Worm (Caenorhabditis elegans) whole organism, early embryonic: Measurements from ENCODE around the gene ceh-74.

Source experiments
- B0310.2 ChIP-seq: sonication (generic microtip); optimal IDR thresholded peaks from 2 replicates; lab custom pipeline; 2016; ENCODE audit warnings: mild to moderate bottlenecking, missing genetic modification characterization, missing compliant biosample characterization
- F13C5.2 ChIP-seq: sonication (generic microtip); optimal IDR thresholded peaks from 2 replicates; lab custom pipeline; 2017; ENCODE audit warnings: mild to moderate bottlenecking, missing genetic modification characterization, inconsistent platforms, missing compliant biosample characterization
- aly-1 ChIP-seq: sonication (generic microtip); optimal IDR thresholded peaks from 2 replicates; lab custom pipeline; 2016; ENCODE audit warnings: missing genetic modification characterization, missing compliant biosample characterization
- ama-1 ChIP-seq: fragments of 150-350 bp; optimal IDR thresholded peaks from 2 replicates; lab custom pipeline; 2014
- ceh-13 ChIP-seq: fragments of 200-800 bp; sonication (Bioruptor generic); optimal IDR thresholded peaks from 2 replicates; lab custom pipeline; 2018; ENCODE audit warnings: mild to moderate bottlenecking, missing genetic modification characterization, missing compliant biosample characterization
- ceh-36 ChIP-seq: sonication (generic microtip); optimal IDR thresholded peaks from 2 replicates; lab custom pipeline; 2016; ENCODE audit warnings: missing genetic modification characterization, inconsistent platforms, missing compliant biosample characterization
- ets-7 ChIP-seq: sonication (generic microtip); optimal IDR thresholded peaks from 2 replicates; lab custom pipeline; 2016; ENCODE audit warnings: missing genotype, missing genetic modification characterization, missing compliant biosample characterization
- flt-1 ChIP-seq: fragments of 200-800 bp; sonication (Bioruptor generic); IDR thresholded peaks from 2 replicates; pipeline ENCODE4 v1.3.6; 2022; ENCODE audit warnings: missing genetic modification characterization, missing compliant biosample characterization
- hmbx-1 ChIP-seq: sonication (generic microtip); optimal IDR thresholded peaks from 2 replicates; lab custom pipeline; 2016; ENCODE audit warnings: mild to moderate bottlenecking, missing genetic modification characterization, missing compliant biosample characterization
- hmg-4 ChIP-seq: fragments of 200-800 bp; sonication (Bioruptor generic); optimal IDR thresholded peaks from 2 replicates; lab custom pipeline; 2018; ENCODE audit warnings: mild to moderate bottlenecking, missing genetic modification characterization, missing compliant biosample characterization
- hnd-1 ChIP-seq: sonication (generic microtip); optimal IDR thresholded peaks from 2 replicates; lab custom pipeline; 2016; ENCODE audit warnings: missing genetic modification characterization, missing compliant biosample characterization
- pes-1 ChIP-seq: fragments of 200-800 bp; sonication (Bioruptor generic); IDR thresholded peaks from 2 replicates; pipeline ENCODE4 v1.3.6; 2022; ENCODE audit warnings: missing genetic modification reagents, missing genetic modification characterization, missing compliant biosample characterization
- scrt-1 ChIP-seq: fragments of 200-800 bp; sonication (Bioruptor generic); IDR thresholded peaks from 2 replicates; pipeline ENCODE4 v1.3.6; 2022; ENCODE audit warnings: missing genetic modification characterization, missing compliant biosample characterization
- sea-1 ChIP-seq: fragments of 200-800 bp; sonication (Bioruptor generic); conservative IDR thresholded peaks from 2 replicates; pipeline ENCODE4 v1.3.6; 2022; ENCODE audit warnings: missing genetic modification characterization, missing compliant biosample characterization
- tbx-11 ChIP-seq: fragments of 200-800 bp; sonication (Bioruptor generic); IDR thresholded peaks from 2 replicates; pipeline ENCODE4 v1.3.6; 2022; ENCODE audit warnings: missing genetic modification characterization, missing compliant biosample characterization
- tbx-37 ChIP-seq: fragments of 200-800 bp; sonication (Bioruptor generic); conservative IDR thresholded peaks from 2 replicates; pipeline ENCODE4 v1.3.6; 2022; ENCODE audit warnings: missing genetic modification reagents, missing genetic modification characterization, missing compliant biosample characterization
- tra-4 ChIP-seq: sonication (generic microtip); optimal IDR thresholded peaks from 2 replicates; lab custom pipeline; 2017; ENCODE audit warnings: missing genetic modification characterization, missing compliant biosample characterization

Gene ceh-74

DNA sequence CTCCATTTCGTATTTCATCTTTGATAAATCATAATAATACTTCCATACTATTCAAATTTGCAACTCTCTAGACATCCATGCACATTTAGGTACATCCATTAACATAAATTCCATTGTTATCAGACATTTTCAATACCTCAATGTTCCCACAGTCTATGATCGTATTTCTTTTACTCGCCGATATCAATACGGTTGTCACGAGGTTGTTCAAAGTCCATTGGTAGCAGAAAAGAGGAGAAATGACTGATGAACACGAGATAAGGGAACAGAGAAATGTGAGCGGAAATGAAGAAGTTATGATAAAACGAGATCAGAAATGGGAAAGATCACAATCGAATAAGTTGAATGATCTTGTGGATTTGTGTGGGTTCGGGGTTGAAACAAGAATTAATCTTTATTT lies 34.9 kb downstream of the ceh-74 start:
- TF ChIP-seq hnd-1 (tag; lab: Kevin White, UChicago) (no peak), hmbx-1 (tag; lab: Kevin White, UChicago) (no peak), tbx-11 (GFP tag; lab: Robert Waterston, UW) (no peak), ama-1 (lab: Kevin White, UChicago) (no peak), aly-1 (tag; lab: Kevin White, UChicago) (no peak), ceh-36 (no peak), ets-7 (tag; lab: Kevin White, UChicago) (no peak), scrt-1 (GFP tag; lab: Robert Waterston, UW) (no peak), ceh-13 (GFP tag; lab: Kevin White, UChicago) (no peak), pes-1 (GFP tag; lab: Robert Waterston, UW) (no peak), hmg-4 (no peak), tbx-37 (GFP tag; lab: Robert Waterston, UW) (no peak), B0310.2 (tag; lab: Kevin White, UChicago) (no peak), F13C5.2 (tag; lab: Kevin White, UChicago) (no peak), sea-1 (GFP tag; lab: Robert Waterston, UW) (no peak), tra-4 (tag; lab: Kevin White, UChicago) (no peak), flt-1 (GFP tag; lab: Robert Waterston, UW) (no peak)

- TF ChIP-seq tbx-11 (GFP tag; lab: Robert Waterston, UW) (no peak), ceh-36 (no peak), hmbx-1 (tag; lab: Kevin White, UChicago) (no peak), ceh-13 (GFP tag; lab: Kevin White, UChicago) (no peak), pes-1 (GFP tag; lab: Robert Waterston, UW) (no peak), sea-1 (GFP tag; lab: Robert Waterston, UW) (no peak), tbx-37 (GFP tag; lab: Robert Waterston, UW) (no peak), aly-1 (tag; lab: Kevin White, UChicago) (no peak), tra-4 (tag; lab: Kevin White, UChicago) (no peak), hnd-1 (tag; lab: Kevin White, UChicago) (no peak), F13C5.2 (tag; lab: Kevin White, UChicago) (no peak), scrt-1 (GFP tag; lab: Robert Waterston, UW) (no peak), hmg-4 (no peak), ama-1 (lab: Kevin White, UChicago) (no peak), ets-7 (tag; lab: Kevin White, UChicago) (no peak), flt-1 (GFP tag; lab: Robert Waterston, UW) (no peak), B0310.2 (tag; lab: Kevin White, UChicago) (no peak)
Observed at ce11 chrV:14215106-14215505, 37.2 kb downstream of the ceh-74 start, which contains the start of gene T16A9.5. T16A9.5 (minus strand) TSS chrV:14215206.

DNA sequence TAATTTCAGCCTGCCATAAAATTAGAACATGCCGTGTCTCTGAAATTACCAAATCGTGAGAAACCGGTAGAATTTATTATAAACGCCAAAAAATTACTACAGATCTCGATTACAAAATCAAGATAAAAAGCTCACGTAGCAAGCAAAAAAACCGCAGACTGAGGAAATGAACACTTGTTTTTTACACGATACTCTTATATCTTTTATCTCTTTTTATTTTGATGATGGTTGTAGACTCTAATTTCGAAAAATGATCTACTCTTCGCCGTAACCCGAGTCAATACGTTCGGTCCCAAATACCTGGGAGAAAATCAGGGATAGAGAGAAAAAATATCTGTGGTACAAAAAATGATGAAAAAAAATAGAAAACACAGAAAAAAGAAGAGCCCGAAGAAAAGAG lies 45.3 kb downstream of the ceh-74 start:
- TF ChIP-seq B0310.2 (tag; lab: Kevin White, UChicago), result no peak
- no peak for TF ChIP-seq flt-1 (GFP tag; lab: Robert Waterston, UW)
- TF ChIP-seq tbx-37 (GFP tag; lab: Robert Waterston, UW), result no peak
- TF ChIP-seq ceh-36, result no peak
- TF ChIP-seq pes-1 (GFP tag; lab: Robert Waterston, UW), result no peak
- no peak for TF ChIP-seq sea-1 (GFP tag; lab: Robert Waterston, UW)
- TF ChIP-seq ama-1 (lab: Kevin White, UChicago), result no peak
- TF ChIP-seq ceh-13 (GFP tag; lab: Kevin White, UChicago), result no peak
- no peak for TF ChIP-seq ets-7 (tag; lab: Kevin White, UChicago)
- TF ChIP-seq tbx-11 (GFP tag; lab: Robert Waterston, UW), result no peak
- TF ChIP-seq F13C5.2 (tag; lab: Kevin White, UChicago), result no peak
- TF ChIP-seq scrt-1 (GFP tag; lab: Robert Waterston, UW), result no peak
- no peak for TF ChIP-seq hmbx-1 (tag; lab: Kevin White, UChicago)
- no peak for TF ChIP-seq aly-1 (tag; lab: Kevin White, UChicago)
- no peak for TF ChIP-seq tra-4 (tag; lab: Kevin White, UChicago)
- TF ChIP-seq hnd-1 (tag; lab: Kevin White, UChicago), result no peak
- no peak for TF ChIP-seq hmg-4

- no peak for TF ChIP-seq ceh-13 (GFP tag; lab: Kevin White, UChicago)
- TF ChIP-seq tbx-37 (GFP tag; lab: Robert Waterston, UW), result no peak
- TF ChIP-seq pes-1 (GFP tag; lab: Robert Waterston, UW), result no peak
- TF ChIP-seq sea-1 (GFP tag; lab: Robert Waterston, UW), result no peak
- TF ChIP-seq tra-4 (tag; lab: Kevin White, UChicago), result no peak
- no peak for TF ChIP-seq B0310.2 (tag; lab: Kevin White, UChicago)
- no peak for TF ChIP-seq ceh-36
- no peak for TF ChIP-seq aly-1 (tag; lab: Kevin White, UChicago)
- no peak for TF ChIP-seq hmbx-1 (tag; lab: Kevin White, UChicago)
- TF ChIP-seq flt-1 (GFP tag; lab: Robert Waterston, UW), result no peak
- no peak for TF ChIP-seq scrt-1 (GFP tag; lab: Robert Waterston, UW)
- TF ChIP-seq tbx-11 (GFP tag; lab: Robert Waterston, UW), result no peak
- no peak for TF ChIP-seq hnd-1 (tag; lab: Kevin White, UChicago)
- TF ChIP-seq hmg-4, result no peak
- no peak for TF ChIP-seq F13C5.2 (tag; lab: Kevin White, UChicago)
- TF ChIP-seq ets-7 (tag; lab: Kevin White, UChicago), result no peak
- no peak for TF ChIP-seq ama-1 (lab: Kevin White, UChicago)
Observed at ce11 chrV:14226373-14226772, 48.5 kb downstream of the ceh-74 start, which contains the start of gene nep-21. nep-21 (minus strand) TSS chrV:14226473.
